Worm (Caenorhabditis elegans) whole organism, midembryonic: Measurements from ENCODE around the gene ivd-1.

ENCODE experiments used
- T22C8.4 ChIP-seq: fragments of 200-800 bp; sonication (Bioruptor generic); IDR thresholded peaks from 2 replicates; pipeline ENCODE4 v1.3.6; 2022; ENCODE audit warnings: missing genetic modification characterization, missing compliant biosample characterization
- cog-1 ChIP-seq: sonication (generic microtip); optimal IDR thresholded peaks from 2 replicates; lab custom pipeline; 2016; ENCODE audit warnings: missing genetic modification characterization, missing compliant biosample characterization
- flt-1 ChIP-seq: fragments of 200-800 bp; sonication (Bioruptor generic); IDR thresholded peaks from 2 replicates; pipeline ENCODE4 v1.3.6; 2022; ENCODE audit warnings: missing genetic modification characterization, missing compliant biosample characterization
- klf-2 ChIP-seq: fragments of 200-800 bp; sonication (Bioruptor generic); conservative IDR thresholded peaks from 2 replicates; pipeline ENCODE4 v1.3.6; 2022; ENCODE audit warnings: missing genetic modification reagents, missing genetic modification characterization, missing compliant biosample characterization
- med-1 ChIP-seq: sonication (generic microtip); optimal IDR thresholded peaks from 2 replicates; lab custom pipeline; 2017; ENCODE audit warnings: missing genetic modification characterization, mild to moderate bottlenecking, missing compliant biosample characterization, antibody characterized with exemption, missing genetic modification reagents; ENCODE audit not compliant: insufficient read depth
- ref-1 ChIP-seq: fragments of 200-800 bp; sonication (Bioruptor generic); conservative IDR thresholded peaks from 2 replicates; pipeline ENCODE4 v1.3.6; 2022; ENCODE audit warnings: missing genetic modification reagents, missing genetic modification characterization, missing compliant biosample characterization
- tab-1 ChIP-seq: fragments of 200-800 bp; sonication (Bioruptor generic); IDR thresholded peaks from 2 replicates; pipeline ENCODE4 v1.3.6; 2022; ENCODE audit warnings: missing genetic modification characterization, missing compliant biosample characterization
- ztf-23 ChIP-seq: fragments of 200-800 bp; sonication (Bioruptor generic); IDR thresholded peaks from 2 replicates; pipeline ENCODE4 v1.3.6; 2022; ENCODE audit warnings: missing genetic modification reagents, missing genetic modification characterization, missing compliant biosample characterization
- ztf-29 ChIP-seq: fragments of 200-800 bp; sonication (Bioruptor generic); IDR thresholded peaks from 2 replicates; pipeline ENCODE4 v1.3.6; 2022; ENCODE audit warnings: missing genetic modification reagents, missing genetic modification characterization, missing compliant biosample characterization

DNA sequence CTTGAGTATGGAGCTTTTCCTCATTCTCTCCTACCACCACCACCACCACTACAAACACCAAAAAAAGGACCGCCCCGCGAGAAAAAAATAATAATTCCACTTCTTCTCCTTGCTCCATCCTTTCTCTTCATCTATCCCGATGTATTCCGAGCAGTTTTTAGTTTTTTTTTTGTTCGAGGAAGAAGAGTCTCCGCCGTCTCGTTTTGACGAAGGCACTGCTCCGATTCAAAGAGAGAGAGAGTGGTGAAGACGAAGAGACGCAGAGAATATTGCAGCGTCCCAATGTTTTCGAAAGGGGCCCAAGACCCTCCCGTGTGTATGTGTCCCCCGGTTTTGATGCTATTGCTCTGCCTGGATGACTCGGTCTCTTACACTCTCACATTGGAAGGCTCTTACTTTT, 7.5 kb downstream of the ivd-1 start:
- TF ChIP-seq flt-1 (GFP tag; lab: Robert Waterston, UW) (no peak), ztf-29 (GFP tag; lab: Robert Waterston, UW) (no peak), klf-2 (GFP tag; lab: Robert Waterston, UW) (no peak), T22C8.4 (no peak), ref-1 (no peak), tab-1 (GFP tag; lab: Robert Waterston, UW) (no peak), cog-1 (tag; lab: Kevin White, UChicago) (no peak), ztf-23 (GFP tag; lab: Robert Waterston, UW) (no peak), med-1 (GFP tag; lab: Kevin White, UChicago) (no peak)
